Worm (Caenorhabditis elegans): ENCODE results near the gene K06A9.2.

The K06A9.2 gene

DNA sequence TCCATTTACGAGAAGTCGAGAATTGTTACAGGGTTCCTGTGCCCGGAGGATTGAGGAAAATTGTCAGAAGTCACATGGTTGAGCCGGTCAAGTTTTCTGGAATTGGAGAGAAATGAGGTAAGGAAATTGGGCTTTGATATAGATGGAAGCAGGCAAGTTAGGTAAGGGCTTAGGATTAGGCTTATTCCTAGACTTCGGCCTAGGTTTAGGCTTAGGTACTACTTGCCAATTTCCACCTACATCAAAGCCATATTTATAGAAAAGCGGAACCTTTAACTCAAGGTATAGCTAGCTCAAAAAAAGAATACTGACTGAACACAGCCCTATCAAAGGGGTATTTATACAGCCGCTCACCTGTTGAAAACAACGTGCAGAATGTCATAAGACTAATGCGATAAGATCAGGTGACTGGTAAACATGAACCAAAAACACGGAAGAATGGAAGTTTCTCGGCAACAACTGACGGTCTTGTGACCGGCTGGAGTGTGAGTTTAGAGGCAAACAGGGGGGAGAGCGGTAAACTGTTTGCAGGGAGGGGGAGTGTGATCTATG, 31.6 kb upstream of the K06A9.2 start:
- TF ChIP-seq him-1 (tag; optimal IDR thresholded peaks at IDR 0.05) (no peak), dao-5 (tag; optimal IDR thresholded peaks at IDR 0.05) (no peak)

ce11 chrX:1512307-1512706, 23.9 kb upstream of the K06A9.2 start:
- TF ChIP-seq dao-5 (tag; optimal IDR thresholded peaks at IDR 0.05) (no peak), W03F9.2 (tag; optimal IDR thresholded peaks at IDR 0.05) (no peak)

ce11 chrX:1513153-1513552, 23.0 kb upstream of the K06A9.2 start:
- TF ChIP-seq dao-5 (tag; optimal IDR thresholded peaks at IDR 0.05) (no peak), him-1 (tag; optimal IDR thresholded peaks at IDR 0.05) (no peak), W03F9.2 (tag; optimal IDR thresholded peaks at IDR 0.05) (no peak)

DNA sequence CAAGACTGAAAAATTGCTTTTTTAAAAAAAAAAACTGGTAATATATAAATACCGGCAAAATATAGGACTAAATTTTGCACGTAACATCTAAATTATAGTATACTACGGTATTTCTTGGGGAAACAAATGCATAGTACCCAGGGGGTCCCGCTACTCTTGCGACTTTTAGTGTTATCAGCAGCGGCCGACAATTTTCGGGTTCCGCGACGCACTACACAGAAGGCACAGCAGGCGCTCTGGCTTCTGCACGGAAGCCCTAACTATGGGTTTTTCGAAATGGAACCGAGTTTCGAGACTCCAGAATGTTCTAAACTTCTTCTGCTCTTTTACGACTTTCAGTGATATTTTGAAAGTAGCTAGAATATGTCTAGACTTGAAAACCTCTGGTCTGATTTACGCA, 19.6 kb upstream of the K06A9.2 start:
- no peak for TF ChIP-seq dao-5 (tag; optimal IDR thresholded peaks at IDR 0.05)
- no peak for TF ChIP-seq him-1 (tag; optimal IDR thresholded peaks at IDR 0.05)
- no peak for TF ChIP-seq W03F9.2 (tag; optimal IDR thresholded peaks at IDR 0.05)

DNA sequence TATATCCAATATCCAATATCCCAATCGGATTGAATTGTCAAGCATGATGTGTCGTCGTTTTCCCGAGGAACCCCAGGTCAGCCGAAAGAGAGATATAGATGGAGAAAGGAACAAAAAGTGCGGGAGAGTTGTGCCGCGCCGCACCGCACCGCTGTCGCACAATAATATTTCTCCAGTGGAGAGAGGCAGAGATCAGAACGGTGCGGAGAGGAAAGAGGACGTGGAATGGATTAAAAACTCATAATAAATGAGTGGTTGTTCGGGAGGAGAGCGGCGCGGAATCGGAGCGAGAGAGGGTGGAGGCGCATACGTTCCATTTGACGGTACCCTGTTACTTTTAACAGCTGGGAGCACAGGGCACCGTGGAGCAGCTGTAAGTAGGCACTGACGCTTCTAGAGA, 18.6 kb upstream of the K06A9.2 start:
- TF ChIP-seq dao-5 (tag; optimal IDR thresholded peaks at IDR 0.05) (no peak), him-1 (tag; optimal IDR thresholded peaks at IDR 0.05) (no peak), W03F9.2 (tag; optimal IDR thresholded peaks at IDR 0.05) (no peak)

- TF ChIP-seq dao-5 (tag; optimal IDR thresholded peaks at IDR 0.05), result no peak
- TF ChIP-seq W03F9.2 (tag; optimal IDR thresholded peaks at IDR 0.05), result no peak
- TF ChIP-seq him-1 (tag; optimal IDR thresholded peaks at IDR 0.05), result no peak
Measured at ce11 chrX:1521387-1521786, 14.8 kb upstream of the K06A9.2 start, which contains the start of gene toca-1. Gene toca-1, minus strand, starts transcription at chrX:1521487.

DNA sequence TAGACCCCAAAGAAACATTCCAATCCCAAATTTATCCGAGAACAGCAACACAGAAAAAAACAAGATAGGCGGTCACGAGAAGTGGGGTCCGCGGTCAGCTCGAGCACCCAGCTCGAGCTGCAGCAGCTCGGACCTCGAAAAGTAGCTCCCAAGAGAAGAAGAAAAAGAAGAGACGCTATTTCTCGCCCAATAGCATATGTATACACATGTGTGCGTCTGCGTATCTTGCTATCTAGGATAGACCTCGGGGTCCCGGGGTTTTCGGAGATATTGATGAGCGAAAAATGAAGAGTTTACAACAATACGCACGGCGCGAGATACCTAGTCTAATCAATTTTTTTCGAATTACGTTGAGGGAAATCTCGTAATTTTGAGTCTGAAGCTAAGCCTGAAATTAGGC, 14.1 kb upstream of the K06A9.2 start:
- no peak for TF ChIP-seq W03F9.2 (tag; optimal IDR thresholded peaks at IDR 0.05)
- TF ChIP-seq dao-5 (tag; optimal IDR thresholded peaks at IDR 0.05), result no peak
- peak; percentile 55 for TF ChIP-seq him-1 (tag; optimal IDR thresholded peaks at IDR 0.05)

- no peak for TF ChIP-seq him-1 (tag; optimal IDR thresholded peaks at IDR 0.05)
- TF ChIP-seq W03F9.2 (tag; optimal IDR thresholded peaks at IDR 0.05), result no peak
- TF ChIP-seq dao-5 (tag; optimal IDR thresholded peaks at IDR 0.05), result no peak
Measured at ce11 chrX:1523272-1523671, 12.9 kb upstream of the K06A9.2 start.

- TF ChIP-seq him-1 (tag; optimal IDR thresholded peaks at IDR 0.05) (no peak), W03F9.2 (tag; optimal IDR thresholded peaks at IDR 0.05) (no peak), dao-5 (tag; optimal IDR thresholded peaks at IDR 0.05) (no peak)
Measured at ce11 chrX:1524559-1524958, 11.6 kb upstream of the K06A9.2 start.

- no peak for TF ChIP-seq W03F9.2 (tag; optimal IDR thresholded peaks at IDR 0.05)
- TF ChIP-seq dao-5 (tag; optimal IDR thresholded peaks at IDR 0.05), result no peak
- TF ChIP-seq him-1 (tag; optimal IDR thresholded peaks at IDR 0.05), result no peak
Measured at ce11 chrX:1525511-1526172, 10.5 kb upstream of the K06A9.2 start.

DNA sequence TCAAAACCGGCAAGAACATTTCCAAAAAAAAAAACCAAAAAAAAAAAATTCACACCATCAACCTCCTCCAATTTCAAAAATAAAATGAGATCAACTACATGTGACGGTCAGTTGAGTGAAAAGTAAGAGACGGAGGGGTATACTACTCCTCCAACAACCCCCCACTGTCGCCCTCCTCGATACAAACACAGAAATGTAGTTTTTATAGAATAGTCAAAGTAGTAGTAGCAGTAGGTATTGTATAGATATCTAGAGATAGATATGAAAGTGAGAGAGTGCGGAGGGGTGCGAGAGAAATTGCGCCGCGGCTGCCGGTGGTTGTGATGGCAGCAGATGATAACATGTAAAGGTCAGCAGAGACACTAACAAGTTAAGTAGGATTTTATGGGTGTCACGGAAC, 8.8 kb upstream of the K06A9.2 start:
- TF ChIP-seq dao-5 (tag; optimal IDR thresholded peaks at IDR 0.05), result no peak
- no peak for TF ChIP-seq W03F9.2 (tag; optimal IDR thresholded peaks at IDR 0.05)
- no peak for TF ChIP-seq him-1 (tag; optimal IDR thresholded peaks at IDR 0.05)

ce11 chrX:1528107-1528506, 8.1 kb upstream of the K06A9.2 start:
- TF ChIP-seq him-1 (tag; optimal IDR thresholded peaks at IDR 0.05) (no peak), W03F9.2 (tag; optimal IDR thresholded peaks at IDR 0.05) (no peak), dao-5 (tag; optimal IDR thresholded peaks at IDR 0.05) (no peak)

ce11 chrX:1529013-1529412, 7.2 kb upstream of the K06A9.2 start:
- TF ChIP-seq W03F9.2 (tag; optimal IDR thresholded peaks at IDR 0.05) (no peak), dao-5 (tag; optimal IDR thresholded peaks at IDR 0.05) (no peak), him-1 (tag; optimal IDR thresholded peaks at IDR 0.05) (peak; percentile 37)

DNA sequence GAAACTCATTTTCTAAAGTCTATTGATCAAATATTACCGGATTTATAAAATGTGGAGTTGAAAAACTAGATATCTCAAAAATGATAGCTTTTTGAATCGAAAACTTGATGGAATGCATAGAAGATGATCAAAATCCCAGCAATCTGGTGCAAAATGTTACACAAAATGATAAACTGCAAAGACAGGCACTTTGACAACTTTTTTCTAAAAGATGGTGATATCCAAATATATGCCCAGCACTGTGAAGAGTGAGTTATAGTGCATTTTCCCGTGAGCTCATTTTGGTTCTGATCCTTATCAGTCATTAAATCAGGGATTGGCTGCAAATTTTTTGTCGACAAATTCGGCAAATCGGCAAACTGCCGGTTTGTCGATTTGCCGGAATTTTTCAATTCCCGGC, 905 bp upstream of the K06A9.2 start, which contains the start of gene K06A9.3:
K06A9.3 (minus strand) TSS at position 101 of the 400 bp plus-strand sequence.
- no peak for TF ChIP-seq him-1 (tag; optimal IDR thresholded peaks at IDR 0.05)
- TF ChIP-seq dao-5 (tag; optimal IDR thresholded peaks at IDR 0.05), result no peak

DNA sequence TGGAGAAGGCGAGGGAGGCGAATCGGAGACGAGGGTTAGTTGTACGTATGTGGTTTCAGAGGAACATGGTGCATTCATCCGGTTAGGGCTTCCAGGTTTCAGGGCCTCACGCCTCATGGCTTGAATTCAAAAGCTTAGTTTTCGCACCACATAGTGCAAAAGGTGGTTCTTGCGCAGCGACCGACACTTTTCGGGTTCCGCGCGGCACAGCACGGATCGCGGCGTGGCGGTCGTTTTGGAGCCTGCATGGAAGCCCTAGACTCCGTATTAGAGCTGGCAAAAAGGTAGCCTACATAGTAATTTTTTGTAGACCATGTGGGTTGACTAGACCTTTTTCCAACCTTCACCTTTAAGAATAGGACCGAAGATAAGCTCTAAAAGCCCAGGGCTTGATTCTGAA, 2.7 kb downstream of the K06A9.2 start:
- TF ChIP-seq him-1 (tag; optimal IDR thresholded peaks at IDR 0.05), result no peak
- no peak for TF ChIP-seq W03F9.2 (tag; optimal IDR thresholded peaks at IDR 0.05)
- TF ChIP-seq dao-5 (tag; optimal IDR thresholded peaks at IDR 0.05), result no peak
